Worm (Caenorhabditis elegans): ENCODE results near the gene T16A9.5.

DNA sequence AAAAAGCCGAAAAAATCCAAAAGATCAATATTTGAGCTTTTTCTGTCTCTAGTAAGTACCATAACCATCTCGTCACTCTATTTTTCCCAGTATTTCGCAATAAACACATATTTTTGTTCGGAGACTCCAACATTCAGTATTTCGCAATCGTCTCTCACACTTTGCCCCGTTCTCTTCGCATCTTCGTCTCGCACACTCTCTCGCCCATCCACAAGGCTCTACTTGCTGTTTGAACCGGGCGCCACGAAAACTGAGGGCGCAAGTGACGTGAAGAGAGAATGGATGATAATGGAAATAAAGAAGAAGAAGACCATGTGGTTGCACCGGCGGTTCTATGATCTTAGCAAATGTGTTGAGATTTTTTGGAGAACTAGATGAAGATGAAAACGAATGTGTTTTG lies 14.9 kb downstream of the T16A9.5 start:
- TF ChIP-seq nhr-77 (tag; optimal IDR thresholded peaks at IDR 0.05) (peak; percentile 26), nhr-129 (tag; optimal IDR thresholded peaks at IDR 0.05) (peak; percentile 97), alr-1 (tag; optimal IDR thresholded peaks at IDR 0.05) (no peak), unc-62 (GFP tag; optimal IDR thresholded peaks at IDR 0.05) (peak; percentile 19), ztf-11 (tag; optimal IDR thresholded peaks at IDR 0.05) (no peak), R02D3.7 (tag; optimal IDR thresholded peaks at IDR 0.05) (no peak), ama-1 (optimal IDR thresholded peaks at IDR 0.05) (peak; percentile 68), ztf-4 (tag; optimal IDR thresholded peaks at IDR 0.05) (peak; percentile 92), elt-3 (tag; optimal IDR thresholded peaks at IDR 0.05) (no peak), nhr-237 (tag; optimal IDR thresholded peaks at IDR 0.05) (no peak), nhr-25 (tag; optimal IDR thresholded peaks at IDR 0.05) (peak; percentile 88), nhr-11 (tag; optimal IDR thresholded peaks at IDR 0.05) (peak; percentile 55)

All from whole organism, L2 larva.